Worm (Caenorhabditis elegans) whole organism, L4 larva: ENCODE measurements around the gene F35G12.12.

Experiments used
- D1046.2 ChIP-seq: fragments of 200-800 bp; sonication (Bioruptor generic); IDR thresholded peaks from 2 replicates; pipeline ENCODE4 v1.3.6; 2022; ENCODE audit warnings: missing genetic modification characterization, missing compliant biosample characterization
- F10B5.3 ChIP-seq: sonication (generic microtip); optimal IDR thresholded peaks from 2 replicates; lab custom pipeline; 2016; ENCODE audit warnings: mild to moderate bottlenecking, missing genetic modification characterization, missing compliant biosample characterization
- F26F4.8 ChIP-seq: fragments of 200-800 bp; sonication (Bioruptor generic); conservative IDR thresholded peaks from 2 replicates; pipeline ENCODE4 v1.3.6; 2022; ENCODE audit warnings: missing genetic modification characterization, missing compliant biosample characterization
- F37D6.2 ChIP-seq: sonication (generic microtip); optimal IDR thresholded peaks from 2 replicates; lab custom pipeline; 2016; ENCODE audit warnings: mild to moderate bottlenecking, missing genetic modification characterization, missing compliant biosample characterization
- F44E2.7 ChIP-seq: fragments of 200-800 bp; sonication (Bioruptor generic); IDR thresholded peaks from 2 replicates; pipeline ENCODE4 v2.1.2; 2022; ENCODE audit warnings: missing genetic modification characterization, missing compliant biosample characterization
- F49E8.2 ChIP-seq: sonication (generic microtip); optimal IDR thresholded peaks from 2 replicates; lab custom pipeline; 2016; ENCODE audit warnings: missing compliant biosample characterization, mild to moderate bottlenecking, missing genetic modification characterization, borderline replicate concordance
- R02D3.7 ChIP-seq: fragments of 150-350 bp; sonication (generic microtip); optimal IDR thresholded peaks from 3 replicates; lab custom pipeline; 2014; ENCODE audit warnings: missing biosample characterization, missing genetic modification characterization
- T26A8.4 ChIP-seq: fragments of 200-800 bp; sonication (Bioruptor generic); IDR thresholded peaks from 2 replicates; pipeline ENCODE4 v1.3.6; 2022; ENCODE audit warnings: missing genetic modification characterization, missing compliant biosample characterization
- Y105C5A.15 ChIP-seq: fragments of 200-800 bp; sonication (Bioruptor generic); IDR thresholded peaks from 2 replicates; pipeline ENCODE4 v1.3.6; 2022; ENCODE audit warnings: missing genetic modification characterization, missing compliant biosample characterization
- Y48G9A.11 ChIP-seq: fragments of 200-800 bp; sonication (Bioruptor generic); IDR thresholded peaks from 2 replicates; pipeline ENCODE4 v1.3.6; 2022; ENCODE audit warnings: missing genetic modification reagents, missing genetic modification characterization, missing compliant biosample characterization
- Y75B8A.6 ChIP-seq: fragments of 200-800 bp; sonication (Bioruptor generic); IDR thresholded peaks from 2 replicates; pipeline ENCODE4 v1.3.6; 2022; ENCODE audit warnings: missing genetic modification reagents, missing genetic modification characterization, missing compliant biosample characterization
- ZK337.2 ChIP-seq: fragments of 200-800 bp; sonication (Bioruptor generic); IDR thresholded peaks from 2 replicates; pipeline ENCODE4 v1.3.6; 2022; ENCODE audit warnings: missing genetic modification reagents, missing genetic modification characterization, missing compliant biosample characterization
- ama-1 ChIP-seq: fragments of 150-350 bp; optimal IDR thresholded peaks from 2 replicates; lab custom pipeline; 2014; ENCODE audit warnings: inconsistent platforms, mixed read lengths
- attf-4 ChIP-seq: sonication (generic microtip); optimal IDR thresholded peaks from 3 replicates; lab custom pipeline; 2017; ENCODE audit warnings: missing biosample characterization, missing genetic modification characterization
- ceh-20 ChIP-seq: fragments of 200-800 bp; sonication (Bioruptor generic); IDR thresholded peaks from 2 replicates; pipeline ENCODE4 v1.3.6; 2022; ENCODE audit warnings: missing genetic modification reagents, missing genetic modification characterization, missing compliant biosample characterization
- ceh-44 ChIP-seq: fragments of 200-800 bp; sonication (Bioruptor generic); IDR thresholded peaks from 2 replicates; pipeline ENCODE4 v1.3.6; 2022; ENCODE audit warnings: missing genetic modification reagents, missing genetic modification characterization, missing compliant biosample characterization
- ceh-82 ChIP-seq: sonication (generic microtip); optimal IDR thresholded peaks from 2 replicates; lab custom pipeline; 2017; ENCODE audit warnings: missing biosample characterization, missing genetic modification characterization
- cey-2 ChIP-seq: sonication (generic microtip); optimal IDR thresholded peaks from 3 replicates; lab custom pipeline; 2017; ENCODE audit warnings: missing genetic modification characterization, mild to moderate bottlenecking, missing compliant biosample characterization, antibody characterized with exemption, borderline replicate concordance; ENCODE audit not compliant: insufficient read depth
- daf-16 ChIP-seq, 3 experiments: sonication (generic microtip); optimal IDR thresholded peaks; 2 replicates each; lab custom pipeline; 2016 to 2017; ENCODE audit warnings: missing genetic modification characterization in 3 of 3, missing genetic modification reagents in 3 of 3, mild to moderate bottlenecking in 2 of 3, missing compliant biosample characterization in 2 of 3, missing biosample characterization in 1 of 3, moderate library complexity in 1 of 3
- dmd-8 ChIP-seq: fragments of 200-800 bp; sonication (Bioruptor generic); IDR thresholded peaks from 2 replicates; pipeline ENCODE4 v1.3.6; 2022; ENCODE audit warnings: missing genetic modification characterization, missing compliant biosample characterization
- dve-1 ChIP-seq: sonication (generic microtip); optimal IDR thresholded peaks from 2 replicates; lab custom pipeline; 2017; ENCODE audit warnings: antibody characterized with exemption, mild to moderate bottlenecking, missing genetic modification characterization, missing compliant biosample characterization; ENCODE audit not compliant: insufficient read depth
- fkh-10 ChIP-seq: fragments of 150-350 bp; optimal IDR thresholded peaks from 2 replicates; lab custom pipeline; 2014; ENCODE audit warnings: missing biosample characterization, missing genetic modification reagents, missing genetic modification characterization
- hlh-11 ChIP-seq: fragments of 200-800 bp; sonication (Bioruptor generic); optimal IDR thresholded peaks from 2 replicates; lab custom pipeline; 2018; ENCODE audit warnings: mild to moderate bottlenecking, missing genetic modification characterization, missing compliant biosample characterization
- jun-1 ChIP-seq: fragments of 150-350 bp; optimal IDR thresholded peaks from 2 replicates; lab custom pipeline; 2014; ENCODE audit warnings: missing biosample characterization, missing genetic modification reagents, missing genetic modification characterization
- lim-7 ChIP-seq: fragments of 200-800 bp; sonication (Bioruptor generic); IDR thresholded peaks from 2 replicates; pipeline ENCODE4 v1.3.6; 2022; ENCODE audit warnings: missing genetic modification characterization, missing compliant biosample characterization
- lin-1 ChIP-seq: fragments of 200-800 bp; sonication (Bioruptor generic); IDR thresholded peaks from 2 replicates; pipeline ENCODE4 v1.3.6; 2022; ENCODE audit warnings: missing genetic modification reagents, missing genetic modification characterization, missing compliant biosample characterization
- lin-15B ChIP-seq: fragments of 150-350 bp; sonication (generic microtip); optimal IDR thresholded peaks from 3 replicates; lab custom pipeline; 2014; ENCODE audit warnings: missing biosample characterization, missing genetic modification characterization
- lin-29 ChIP-seq: fragments of 200-800 bp; sonication (Bioruptor generic); IDR thresholded peaks from 2 replicates; pipeline ENCODE4 v1.3.6; 2022; ENCODE audit warnings: missing genetic modification reagents, missing genetic modification characterization, missing compliant biosample characterization
- lin-39 ChIP-seq: fragments of 150-350 bp; optimal IDR thresholded peaks from 2 replicates; lab custom pipeline; 2014; ENCODE audit warnings: missing biosample characterization, missing genetic modification reagents, missing genetic modification characterization
- lir-3 ChIP-seq: sonication (generic microtip); optimal IDR thresholded peaks from 2 replicates; lab custom pipeline; 2016; ENCODE audit warnings: mild to moderate bottlenecking, missing genetic modification characterization, missing compliant biosample characterization
- lsy-2 ChIP-seq, 2 experiments: fragments of 150-350 bp in 1 of 2; sonication (generic microtip) in 1 of 2; optimal IDR thresholded peaks; 2 replicates each; lab custom pipeline; 2014 to 2017; ENCODE audit warnings: missing biosample characterization in 2 of 2, missing genetic modification characterization in 2 of 2
- madf-9 ChIP-seq: fragments of 200-800 bp; sonication (Bioruptor generic); conservative IDR thresholded peaks from 2 replicates; pipeline ENCODE4 v1.3.6; 2022; ENCODE audit warnings: missing genetic modification reagents, missing genetic modification characterization, missing compliant biosample characterization
- mdl-1 ChIP-seq, 2 experiments: fragments of 150-350 bp in 1 of 2; sonication (generic microtip) in 1 of 2; optimal IDR thresholded peaks; 2 replicates each; lab custom pipeline; 2014 to 2017; ENCODE audit warnings: missing biosample characterization in 2 of 2, missing genetic modification characterization in 2 of 2
- mep-1 ChIP-seq: fragments of 150-350 bp; sonication (generic microtip); optimal IDR thresholded peaks from 3 replicates; lab custom pipeline; 2014; ENCODE audit warnings: missing biosample characterization, missing genetic modification characterization
- mxl-3 ChIP-seq: fragments of 200-800 bp; sonication (Bioruptor generic); optimal IDR thresholded peaks from 2 replicates; lab custom pipeline; 2018; ENCODE audit warnings: mild to moderate bottlenecking, missing genetic modification characterization, missing compliant biosample characterization
- nhr-11 ChIP-seq: fragments of 150-350 bp; optimal IDR thresholded peaks from 2 replicates; lab custom pipeline; 2014; ENCODE audit warnings: missing biosample characterization, missing genetic modification characterization
- nhr-111 ChIP-seq: fragments of 200-800 bp; sonication (Bioruptor generic); optimal IDR thresholded peaks from 2 replicates; lab custom pipeline; 2018; ENCODE audit warnings: mild to moderate bottlenecking, missing genetic modification characterization, missing compliant biosample characterization
- nhr-25 ChIP-seq: sonication (generic microtip); optimal IDR thresholded peaks from 2 replicates; lab custom pipeline; 2017; ENCODE audit warnings: missing genetic modification characterization, mild to moderate bottlenecking, missing compliant biosample characterization, antibody characterized with exemption, moderate library complexity, borderline replicate concordance; ENCODE audit not compliant: insufficient read depth
- nhr-41 ChIP-seq: fragments of 200-800 bp; sonication (Bioruptor generic); IDR thresholded peaks from 2 replicates; pipeline ENCODE4 v1.3.6; 2022; ENCODE audit warnings: missing genetic modification reagents, missing genetic modification characterization, missing compliant biosample characterization
- nhr-42 ChIP-seq: fragments of 200-800 bp; sonication (Bioruptor generic); IDR thresholded peaks from 2 replicates; pipeline ENCODE4 v1.3.6; 2022; ENCODE audit warnings: missing genetic modification characterization, missing compliant biosample characterization
- nhr-76 ChIP-seq: fragments of 150-350 bp; optimal IDR thresholded peaks from 2 replicates; lab custom pipeline; 2014; ENCODE audit warnings: missing biosample characterization, missing genetic modification characterization
- rbr-2 ChIP-seq: sonication (generic microtip); optimal IDR thresholded peaks from 2 replicates; lab custom pipeline; 2016; ENCODE audit warnings: missing genotype, missing genetic modification characterization, missing compliant biosample characterization
- sdz-12 ChIP-seq: fragments of 200-800 bp; sonication (Bioruptor generic); optimal IDR thresholded peaks from 2 replicates; lab custom pipeline; 2018; ENCODE audit warnings: mild to moderate bottlenecking, missing genetic modification characterization, missing compliant biosample characterization
- set-16 ChIP-seq: fragments of 200-800 bp; sonication (Bioruptor generic); IDR thresholded peaks from 2 replicates; pipeline ENCODE4 v1.3.6; 2022; ENCODE audit warnings: missing genetic modification reagents, missing genetic modification characterization, missing compliant biosample characterization
- snpc-4 ChIP-seq: fragments of 150-350 bp; optimal IDR thresholded peaks from 2 replicates; lab custom pipeline; 2014; ENCODE audit warnings: missing biosample characterization, missing genetic modification characterization
- tra-1 ChIP-seq: fragments of 200-800 bp; sonication (Bioruptor generic); IDR thresholded peaks from 2 replicates; pipeline ENCODE4 v1.3.6; 2022; ENCODE audit warnings: missing genetic modification reagents, missing genetic modification characterization, missing compliant biosample characterization
- unc-130 ChIP-seq: sonication (generic microtip); optimal IDR thresholded peaks from 2 replicates; lab custom pipeline; 2016; ENCODE audit warnings: missing genetic modification reagents, missing genetic modification characterization, missing compliant biosample characterization
- zfp-2 ChIP-seq: sonication (generic microtip); optimal IDR thresholded peaks from 2 replicates; lab custom pipeline; 2016; ENCODE audit warnings: mild to moderate bottlenecking, missing genetic modification characterization, missing compliant biosample characterization
- zfp-3 ChIP-seq: fragments of 200-800 bp; sonication (Bioruptor generic); conservative IDR thresholded peaks from 2 replicates; pipeline ENCODE4 v1.3.6; 2022; ENCODE audit warnings: missing genetic modification reagents, missing genetic modification characterization, missing compliant biosample characterization
- zip-2 ChIP-seq: fragments of 150-350 bp; optimal IDR thresholded peaks from 2 replicates; lab custom pipeline; 2014; ENCODE audit warnings: missing biosample characterization, missing genetic modification characterization
- ztf-11 ChIP-seq: fragments of 150-350 bp; optimal IDR thresholded peaks from 2 replicates; lab custom pipeline; 2014; ENCODE audit warnings: missing biosample characterization, missing genetic modification characterization

Gene F35G12.12

DNA sequence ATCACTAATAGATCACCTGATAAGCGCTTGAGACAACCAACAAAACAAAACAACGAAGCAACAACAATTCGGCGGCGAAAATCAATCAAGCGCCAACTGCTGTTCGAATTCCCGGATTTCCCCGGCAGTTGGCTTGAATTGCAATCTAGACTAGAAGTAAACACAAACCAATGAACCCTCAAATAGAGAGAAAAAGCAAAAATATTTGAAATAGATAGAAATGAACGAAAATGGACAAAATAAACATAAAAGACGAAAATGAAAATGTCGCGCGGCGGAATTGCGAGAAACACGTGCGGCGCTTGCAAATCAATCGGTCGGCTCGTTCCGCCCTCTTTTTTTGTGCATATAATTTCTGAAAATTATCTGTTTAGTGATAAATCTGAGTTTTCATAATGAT is 13.1 kb upstream of the F35G12.12 start, which contains the start of gene idhg-1 (continued):
- TF ChIP-seq ceh-44 (GFP tag; lab: Robert Waterston, UW), result no peak
- TF ChIP-seq jun-1 (tag; lab: Kevin White, UChicago), result no peak
- TF ChIP-seq Y105C5A.15 (GFP tag; lab: Robert Waterston, UW), result no peak
- no peak for TF ChIP-seq lin-29 (GFP tag; lab: Robert Waterston, UW)
- TF ChIP-seq zip-2 (tag; lab: Kevin White, UChicago), result no peak
- TF ChIP-seq dve-1, result peak; percentile 78
- TF ChIP-seq cey-2 (tag; lab: Kevin White, UChicago), result no peak
- TF ChIP-seq dmd-8, result no peak
- TF ChIP-seq mep-1, result peak; percentile 77
- 0 out of 2 replicates have a peak, but pooled peaks have one; percentile 20 for TF ChIP-seq zfp-3 (GFP tag; lab: Robert Waterston, UW)
- TF ChIP-seq F49E8.2, result no peak
- TF ChIP-seq tra-1 (GFP tag; lab: Robert Waterston, UW), result no peak
- TF ChIP-seq ztf-11 (tag; lab: Kevin White, UChicago), result no peak
- TF ChIP-seq F26F4.8 (GFP tag; lab: Robert Waterston, UW), result no peak
- no peak for TF ChIP-seq ama-1
- TF ChIP-seq nhr-25 (tag; lab: Kevin White, UChicago), result no peak
- TF ChIP-seq R02D3.7 (tag; lab: Kevin White, UChicago), result no peak
- no peak for TF ChIP-seq F44E2.7 (GFP tag; lab: Robert Waterston, UW)
- TF ChIP-seq T26A8.4, result peak; percentile 76; the same call in 1 of the 2 replicates
- no peak for TF ChIP-seq ceh-82
- no peak for TF ChIP-seq nhr-111 (GFP tag; lab: Kevin White, UChicago)
- TF ChIP-seq attf-4 (tag; lab: Kevin White, UChicago), result no peak
- no peak for TF ChIP-seq snpc-4 (tag; lab: Kevin White, UChicago)
- peak; percentile 57 for TF ChIP-seq hlh-11 (tag; lab: Kevin White, UChicago)
- no peak for TF ChIP-seq lin-39 (tag; lab: Kevin White, UChicago)
- TF ChIP-seq nhr-42 (GFP tag; lab: Robert Waterston, UW), result no peak
- TF ChIP-seq F10B5.3 (tag; lab: Kevin White, UChicago), result no peak
- peak; percentile 35 for TF ChIP-seq F37D6.2
- no peak for TF ChIP-seq mdl-1 (tag; optimal IDR thresholded peaks at IDR 0.05; lab: Kevin White, UChicago)
- TF ChIP-seq Y48G9A.11, result no peak
- TF ChIP-seq fkh-10, result peak; percentile 13
- TF ChIP-seq lim-7 (GFP tag; lab: Robert Waterston, UW), result 0 out of 2 replicates have a peak, but pooled peaks have one; percentile 51
- peak; percentile 36; the same call in 1 of the 2 replicates for TF ChIP-seq ceh-20
- no peak for TF ChIP-seq set-16 (GFP tag; lab: Robert Waterston, UW)
- TF ChIP-seq mxl-3, result peak; percentile 20
- peak in 1 of 2 experiments; percentile 72 for TF ChIP-seq lsy-2 (tag; optimal IDR thresholded peaks at IDR 0.05; lab: Kevin White, UChicago)
- TF ChIP-seq D1046.2, result no peak
- TF ChIP-seq nhr-76, result peak; percentile 5
- TF ChIP-seq zfp-2 (tag; lab: Kevin White, UChicago), result no peak
- TF ChIP-seq daf-16 (GFP tag; optimal IDR thresholded peaks at IDR 0.05; lab: Kevin White, UChicago), result peak; percentile 10 to 94
- peak; percentile 66 for TF ChIP-seq daf-16 (tag; optimal IDR thresholded peaks at IDR 0.05; lab: Kevin White, UChicago)
- TF ChIP-seq unc-130 (GFP tag; lab: Kevin White, UChicago), result peak; percentile 88
- no peak for TF ChIP-seq lin-15B (tag; lab: Kevin White, UChicago)
- TF ChIP-seq nhr-11 (tag; lab: Kevin White, UChicago), result peak; percentile 71
- TF ChIP-seq madf-9, result no peak
- TF ChIP-seq lin-1 (GFP tag; lab: Robert Waterston, UW), result 0 out of 2 replicates have a peak, but pooled peaks have one; percentile 48
- peak; percentile 63 for TF ChIP-seq rbr-2 (tag; lab: Kevin White, UChicago)
- TF ChIP-seq nhr-41, result no peak
- TF ChIP-seq ZK337.2 (GFP tag; lab: Robert Waterston, UW), result no peak
- TF ChIP-seq lir-3 (tag; lab: Kevin White, UChicago), result no peak
- peak; percentile 63; the same call in 1 of the 2 replicates for TF ChIP-seq Y75B8A.6
- no peak for TF ChIP-seq sdz-12
